Fruit fly (Drosophila melanogaster) whole organism: Measurements from ENCODE around the gene CG14569.

Source experiments
- CG8478 ChIP-seq: fragments of >200 bp; optimal IDR thresholded peaks from 2 replicates; lab custom pipeline; 2018; ENCODE audit warnings: inconsistent platforms
- Dll ChIP-seq: fragments of >200 bp; optimal IDR thresholded peaks from 2 replicates; lab custom pipeline; 2017
- EcR ChIP-seq, 2 experiments: fragments of >200 bp; optimal IDR thresholded peaks; 2 replicates each; lab custom pipeline; 2017; ENCODE audit warnings: missing biosample characterization in 2 of 2, missing genetic modification characterization in 2 of 2, missing genetic modification reagents in 2 of 2
- pan ChIP-seq: fragments of >200 bp; optimal IDR thresholded peaks from 2 replicates; lab custom pipeline; 2017
- psq ChIP-seq: fragments of >200 bp; optimal IDR thresholded peaks from 2 replicates; lab custom pipeline; 2017
- usp ChIP-seq: fragments of >200 bp; optimal IDR thresholded peaks from 2 replicates; lab custom pipeline; 2017; ENCODE audit warnings: missing biosample characterization, missing genetic modification characterization, mixed read lengths

The CG14569 gene

DNA sequence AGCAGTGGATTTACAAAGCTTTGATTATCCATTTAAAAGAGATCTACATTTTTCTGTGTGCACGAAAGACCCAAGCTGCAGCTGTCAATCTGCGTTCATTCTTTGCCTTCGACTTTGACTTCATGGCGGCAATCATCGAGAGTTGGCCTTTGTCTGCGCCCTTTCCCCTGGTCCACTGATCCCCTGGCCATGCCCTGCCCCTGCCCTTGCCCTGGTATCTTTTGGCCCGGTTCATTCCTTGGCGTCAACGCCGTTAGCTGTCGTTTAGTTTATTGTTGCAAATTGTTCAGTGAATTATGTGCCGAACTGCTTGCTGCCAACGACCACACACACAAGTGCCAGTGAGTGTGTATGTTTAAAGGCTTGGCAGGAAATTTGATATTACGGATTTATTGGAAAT is 30.4 kb downstream of the CG14569 start:
- no peak for TF ChIP-seq Dll (lab: Kevin White, UChicago)
- no peak for TF ChIP-seq psq (lab: Kevin White, UChicago)
- no peak for TF ChIP-seq CG8478
- no peak for TF ChIP-seq usp (GFP tag; lab: Kevin White, UChicago)
- TF ChIP-seq pan: no peak
- TF ChIP-seq EcR (GFP tag; optimal IDR thresholded peaks at IDR 0.05; lab: Kevin White, UChicago): no peak

dm6 chr3L:21700052-21700451 is 31.3 kb downstream of the CG14569 start:
- TF ChIP-seq pan: no peak
- no peak for TF ChIP-seq EcR (GFP tag; optimal IDR thresholded peaks at IDR 0.05; lab: Kevin White, UChicago)
- no peak for TF ChIP-seq CG8478
- no peak for TF ChIP-seq Dll (lab: Kevin White, UChicago)
- TF ChIP-seq usp (GFP tag; lab: Kevin White, UChicago): no peak

dm6 chr3L:21694647-21695046 is 36.7 kb downstream of the CG14569 start:
- TF ChIP-seq EcR (GFP tag; optimal IDR thresholded peaks at IDR 0.05; lab: Kevin White, UChicago): no peak
- no peak for TF ChIP-seq usp (GFP tag; lab: Kevin White, UChicago)

dm6 chr3L:21688607-21689129 is 42.7 kb downstream of the CG14569 start:
- TF ChIP-seq CG8478: no peak

- no peak for TF ChIP-seq usp (GFP tag; lab: Kevin White, UChicago)
- no peak for TF ChIP-seq pan
- TF ChIP-seq Dll (lab: Kevin White, UChicago): no peak
- TF ChIP-seq CG8478: no peak
- TF ChIP-seq EcR (GFP tag; optimal IDR thresholded peaks at IDR 0.05; lab: Kevin White, UChicago): no peak
- no peak for TF ChIP-seq psq (lab: Kevin White, UChicago)
Measured at dm6 chr3L:21685753-21686152, 45.6 kb downstream of the CG14569 start.

DNA sequence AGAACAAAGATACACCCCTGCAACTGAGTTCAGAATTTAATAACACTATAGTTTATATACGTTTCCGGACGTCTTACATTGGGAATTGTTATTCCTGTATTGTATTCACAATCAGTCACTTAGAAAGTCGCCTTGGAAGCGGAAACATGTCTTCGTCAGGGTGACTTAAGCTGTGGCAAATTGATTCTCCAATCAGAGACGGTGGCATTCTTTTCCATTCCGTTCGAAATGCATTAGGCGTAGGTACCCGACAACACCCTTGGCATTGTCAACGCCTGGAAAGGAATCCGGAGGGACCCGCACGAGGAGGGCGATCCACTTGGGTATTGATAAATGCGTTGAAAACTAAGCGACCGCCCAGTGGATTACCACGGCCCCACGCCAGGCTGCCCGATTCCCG is 47.4 kb downstream of the CG14569 start, which contains the start of gene Sfp78E:
TSS of gene Sfp78E (minus strand) at position 101 of the 400 bp plus-strand sequence.
- TF ChIP-seq psq (lab: Kevin White, UChicago) (no peak), pan (no peak), usp (GFP tag; lab: Kevin White, UChicago) (no peak), CG8478 (no peak), Dll (lab: Kevin White, UChicago) (no peak), EcR (GFP tag; optimal IDR thresholded peaks at IDR 0.05; lab: Kevin White, UChicago) (no peak)
